Worm (Caenorhabditis elegans) whole organism, L3 larva: ENCODE measurements around the gene marb-1.

ENCODE experiments used
- R02D3.7 ChIP-seq: fragments of 150-350 bp; optimal IDR thresholded peaks from 2 replicates; lab custom pipeline; 2014; ENCODE audit warnings: missing biosample characterization, missing genetic modification characterization
- ZK546.5 ChIP-seq: sonication (generic microtip); optimal IDR thresholded peaks from 2 replicates; lab custom pipeline; 2017; ENCODE audit warnings: missing biosample characterization, missing genetic modification characterization
- aly-2 ChIP-seq: fragments of 150-350 bp; optimal IDR thresholded peaks from 2 replicates; lab custom pipeline; 2014; ENCODE audit warnings: missing biosample characterization, missing genetic modification characterization
- ama-1 ChIP-seq: fragments of 150-350 bp; optimal IDR thresholded peaks from 2 replicates; lab custom pipeline; 2018
- ceh-28 ChIP-seq: fragments of 150-350 bp; optimal IDR thresholded peaks from 2 replicates; lab custom pipeline; 2014; ENCODE audit warnings: missing biosample characterization, missing genetic modification reagents, missing genetic modification characterization
- ceh-82 ChIP-seq: fragments of 150-350 bp; optimal IDR thresholded peaks from 2 replicates; lab custom pipeline; 2014; ENCODE audit warnings: missing biosample characterization, missing genetic modification characterization
- ceh-9 ChIP-seq: sonication (generic microtip); optimal IDR thresholded peaks from 2 replicates; lab custom pipeline; 2018; ENCODE audit warnings: missing biosample characterization, missing genetic modification characterization
- daf-12 ChIP-seq: fragments of 150-350 bp; optimal IDR thresholded peaks from 2 replicates; lab custom pipeline; 2014; ENCODE audit warnings: missing biosample characterization, missing genetic modification reagents, missing genetic modification characterization
- egl-27 ChIP-seq: sonication (generic microtip); optimal IDR thresholded peaks from 4 replicates; lab custom pipeline; 2017; ENCODE audit warnings: missing biosample characterization, missing genetic modification reagents, missing genetic modification characterization
- elt-1 ChIP-seq: fragments of 150-350 bp; optimal IDR thresholded peaks from 2 replicates; lab custom pipeline; 2014; ENCODE audit warnings: missing biosample characterization, missing genetic modification characterization
- elt-2 ChIP-seq: sonication (generic microtip); optimal IDR thresholded peaks from 2 replicates; lab custom pipeline; 2016; ENCODE audit warnings: missing genetic modification reagents, mild to moderate bottlenecking, missing genetic modification characterization, missing compliant biosample characterization
- elt-3 ChIP-seq, 3 experiments: fragments of 150-350 bp in 1 of 3; sonication (generic microtip) in 2 of 3; optimal IDR thresholded peaks; 2 replicates in 2 of 3; 4 replicates in 1 of 3; lab custom pipeline; 2014 to 2017; ENCODE audit warnings: missing biosample characterization in 3 of 3, missing genetic modification characterization in 3 of 3
- eor-1 ChIP-seq, 2 experiments: fragments of 150-350 bp; optimal IDR thresholded peaks; 2 replicates each; lab custom pipeline; 2014 to 2018; ENCODE audit warnings: missing biosample characterization in 2 of 2, missing genetic modification characterization in 2 of 2
- fkh-10 ChIP-seq: sonication (generic microtip); optimal IDR thresholded peaks from 2 replicates; lab custom pipeline; 2017; ENCODE audit warnings: missing biosample characterization, missing genetic modification reagents, missing genetic modification characterization
- fos-1 ChIP-seq: fragments of 150-350 bp; optimal IDR thresholded peaks from 2 replicates; lab custom pipeline; 2014; ENCODE audit warnings: missing biosample characterization, missing genetic modification characterization
- hmg-11 ChIP-seq: sonication (generic microtip); optimal IDR thresholded peaks from 2 replicates; lab custom pipeline; 2016; ENCODE audit warnings: missing genetic modification characterization, missing compliant biosample characterization
- jun-1 ChIP-seq: fragments of 150-350 bp; optimal IDR thresholded peaks from 2 replicates; lab custom pipeline; 2014; ENCODE audit warnings: missing biosample characterization, missing genetic modification reagents, missing genetic modification characterization
- lin-15B ChIP-seq: fragments of 150-350 bp; optimal IDR thresholded peaks from 2 replicates; lab custom pipeline; 2014; ENCODE audit warnings: missing biosample characterization, missing genetic modification characterization
- lin-39 ChIP-seq: fragments of 150-350 bp; optimal IDR thresholded peaks from 2 replicates; lab custom pipeline; 2018; ENCODE audit warnings: missing biosample characterization, missing genetic modification reagents, missing genetic modification characterization
- lsy-12 ChIP-seq: sonication (generic microtip); optimal IDR thresholded peaks from 2 replicates; lab custom pipeline; 2016; ENCODE audit warnings: mild to moderate bottlenecking, missing genetic modification characterization, missing compliant biosample characterization
- mdl-1 ChIP-seq: fragments of 150-350 bp; optimal IDR thresholded peaks from 2 replicates; lab custom pipeline; 2014; ENCODE audit warnings: missing biosample characterization, missing genetic modification characterization
- mml-1 ChIP-seq: fragments of 150-350 bp; sonication (generic microtip); optimal IDR thresholded peaks from 3 replicates; lab custom pipeline; 2014; ENCODE audit warnings: missing biosample characterization, missing genetic modification characterization
- nfya-1 ChIP-seq: sonication (generic microtip); optimal IDR thresholded peaks from 2 replicates; lab custom pipeline; 2017; ENCODE audit warnings: missing genetic modification characterization, mild to moderate bottlenecking, missing compliant biosample characterization, antibody characterized with exemption, moderate library complexity; ENCODE audit not compliant: insufficient read depth
- nhr-12 ChIP-seq: fragments of 150-350 bp; optimal IDR thresholded peaks from 2 replicates; lab custom pipeline; 2014; ENCODE audit warnings: missing biosample characterization, missing genetic modification characterization
- nhr-23 ChIP-seq: fragments of 150-350 bp; optimal IDR thresholded peaks from 2 replicates; lab custom pipeline; 2014; ENCODE audit warnings: missing biosample characterization, missing genetic modification reagents, missing genetic modification characterization
- nhr-25 ChIP-seq: sonication (generic microtip); optimal IDR thresholded peaks from 2 replicates; lab custom pipeline; 2017; ENCODE audit warnings: missing biosample characterization, missing genetic modification characterization
- nhr-28 ChIP-seq: fragments of 150-350 bp; optimal IDR thresholded peaks from 2 replicates; lab custom pipeline; 2014; ENCODE audit warnings: missing biosample characterization, missing genetic modification characterization
- nhr-43 ChIP-seq: sonication (generic microtip); optimal IDR thresholded peaks from 2 replicates; lab custom pipeline; 2016; ENCODE audit warnings: mild to moderate bottlenecking, missing genetic modification characterization, missing compliant biosample characterization; ENCODE audit not compliant: poor library complexity, severe bottlenecking
- nhr-77 ChIP-seq: fragments of 150-350 bp; optimal IDR thresholded peaks from 2 replicates; lab custom pipeline; 2014; ENCODE audit warnings: missing biosample characterization, missing genetic modification characterization
- pha-4 ChIP-seq: fragments of 150-350 bp; optimal IDR thresholded peaks from 2 replicates; lab custom pipeline; 2014; ENCODE audit warnings: missing biosample characterization, missing genetic modification reagents, missing genetic modification characterization
- pqm-1 ChIP-seq: fragments of 150-350 bp; optimal IDR thresholded peaks from 2 replicates; lab custom pipeline; 2017; ENCODE audit warnings: missing biosample characterization, missing genetic modification characterization, inconsistent platforms
- sea-2 ChIP-seq: fragments of 150-350 bp; sonication (generic microtip); optimal IDR thresholded peaks from 4 replicates; lab custom pipeline; 2014; ENCODE audit warnings: missing biosample characterization, missing genetic modification reagents, missing genetic modification characterization
- skn-1 ChIP-seq: fragments of 150-350 bp; optimal IDR thresholded peaks from 2 replicates; lab custom pipeline; 2014; ENCODE audit warnings: missing biosample characterization, missing genetic modification characterization
- snpc-4 ChIP-seq: fragments of 150-350 bp; optimal IDR thresholded peaks from 2 replicates; lab custom pipeline; 2014; ENCODE audit warnings: missing biosample characterization, missing genetic modification characterization
- tbx-2 ChIP-seq: sonication (generic microtip); optimal IDR thresholded peaks from 2 replicates; lab custom pipeline; 2016; ENCODE audit warnings: mild to moderate bottlenecking, missing genetic modification characterization, missing compliant biosample characterization
- unc-39 ChIP-seq: sonication (generic microtip); optimal IDR thresholded peaks from 4 replicates; lab custom pipeline; 2017; ENCODE audit warnings: missing biosample characterization, missing genetic modification characterization
- unc-62 ChIP-seq: fragments of 150-350 bp; sonication (generic microtip); optimal IDR thresholded peaks from 4 replicates; lab custom pipeline; 2014; ENCODE audit warnings: missing biosample characterization, missing genetic modification reagents, missing genetic modification characterization
- zag-1 ChIP-seq: fragments of 150-350 bp; optimal IDR thresholded peaks from 2 replicates; lab custom pipeline; 2014; ENCODE audit warnings: missing biosample characterization, missing genetic modification characterization
- ztf-11 ChIP-seq: fragments of 150-350 bp; optimal IDR thresholded peaks from 2 replicates; lab custom pipeline; 2014; ENCODE audit warnings: missing biosample characterization, missing genetic modification characterization
- ztf-4 ChIP-seq: fragments of 150-350 bp; optimal IDR thresholded peaks from 2 replicates; lab custom pipeline; 2014; ENCODE audit warnings: missing biosample characterization, missing genetic modification characterization

The marb-1 gene

DNA sequence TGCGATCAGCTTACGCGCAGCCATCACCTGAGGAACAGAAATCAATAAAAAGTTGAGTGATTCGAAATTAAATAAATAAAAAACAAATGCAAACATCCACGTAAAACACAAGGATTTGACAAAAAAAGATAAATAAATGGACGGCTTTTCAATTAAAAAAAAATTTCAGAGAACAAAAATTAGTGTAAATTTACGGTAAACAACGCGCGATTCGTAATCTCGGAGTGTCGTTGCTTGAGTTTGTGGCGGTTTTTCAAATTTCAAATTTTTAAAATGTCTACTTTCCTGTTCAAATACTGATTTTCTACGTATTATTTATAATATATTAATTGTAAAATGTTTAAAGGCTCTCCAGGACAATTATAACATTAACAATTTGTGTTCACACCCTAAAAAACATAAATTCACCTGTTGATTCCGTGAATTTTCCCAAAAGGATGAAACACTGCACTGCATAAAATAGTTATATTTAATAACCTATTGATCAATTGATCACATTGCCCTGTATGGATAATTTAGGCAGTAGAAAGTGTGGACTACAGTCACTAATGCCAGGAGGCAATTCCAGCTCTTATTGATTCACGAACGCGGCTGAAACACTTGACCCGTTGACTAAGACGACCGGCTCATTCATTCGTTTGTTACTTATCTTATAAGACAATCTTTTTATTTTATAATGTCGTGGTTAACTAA, at the start of gene marb-1, which contains the start of gene F35G2.3:
Gene marb-1, minus strand, starts transcription at position 27 of the 693 bp plus-strand sequence.
Gene F35G2.3, plus strand, starts transcription at position 643 of the 693 bp plus-strand sequence.
- no peak for TF ChIP-seq nhr-25 (tag; lab: Kevin White, UChicago)
- no peak for TF ChIP-seq egl-27
- peak; percentile 62 for TF ChIP-seq nfya-1 (tag; lab: Kevin White, UChicago)
- TF ChIP-seq fkh-10 (GFP tag; lab: Kevin White, UChicago) = no peak
- no peak for TF ChIP-seq ceh-9 (tag; lab: Kevin White, UChicago)
- TF ChIP-seq nhr-28 = no peak
- TF ChIP-seq pha-4 = peak; percentile 82
- no peak for TF ChIP-seq elt-1
- TF ChIP-seq snpc-4 = peak; percentile 15
- no peak for TF ChIP-seq fos-1
- TF ChIP-seq pqm-1 (tag; lab: Kevin White, UChicago) = peak; percentile 8
- TF ChIP-seq skn-1 (tag; lab: Kevin White, UChicago) = peak; percentile 69
- no peak for TF ChIP-seq mml-1 (tag; lab: Kevin White, UChicago)
- TF ChIP-seq ztf-11 (tag; lab: Kevin White, UChicago) = no peak
- TF ChIP-seq nhr-23 (tag; lab: Kevin White, UChicago) = peak; percentile 68
- peak; percentile 46 for TF ChIP-seq hmg-11 (tag; lab: Kevin White, UChicago)
- no peak for TF ChIP-seq nhr-12 (tag; lab: Kevin White, UChicago)
- no peak for TF ChIP-seq lin-39 (tag; lab: Kevin White, UChicago)
- TF ChIP-seq elt-2 (tag; lab: Kevin White, UChicago) = no peak
- TF ChIP-seq jun-1 (tag; lab: Kevin White, UChicago) = no peak
- no peak for TF ChIP-seq aly-2 (tag; lab: Kevin White, UChicago)
- no peak for TF ChIP-seq ceh-82 (tag; lab: Kevin White, UChicago)
- TF ChIP-seq sea-2 = no peak
- no peak for TF ChIP-seq ceh-28 (tag; lab: Kevin White, UChicago)
- no peak for TF ChIP-seq mdl-1 (tag; lab: Kevin White, UChicago)
- peak; percentile 41 for TF ChIP-seq ama-1 (lab: Kevin White, UChicago)
- no peak for TF ChIP-seq zag-1 (tag; lab: Kevin White, UChicago)
- TF ChIP-seq ztf-4 (tag; lab: Kevin White, UChicago) = no peak
- TF ChIP-seq unc-39 = no peak
- TF ChIP-seq ZK546.5 (tag; lab: Kevin White, UChicago) = no peak
- no peak for TF ChIP-seq lsy-12 (tag; lab: Kevin White, UChicago)
- no peak for TF ChIP-seq nhr-77 (tag; lab: Kevin White, UChicago)
- peak; percentile 95 for TF ChIP-seq R02D3.7 (tag; lab: Kevin White, UChicago)
- TF ChIP-seq elt-3 (tag; optimal IDR thresholded peaks at IDR 0.05; lab: Kevin White, UChicago) = no peak
- no peak for TF ChIP-seq daf-12
- TF ChIP-seq lin-15B (tag; lab: Kevin White, UChicago) = peak; percentile 80
- peak; percentile 1 for TF ChIP-seq nhr-43 (tag; lab: Kevin White, UChicago)
- TF ChIP-seq tbx-2 (tag; lab: Kevin White, UChicago) = peak; percentile 7

DNA sequence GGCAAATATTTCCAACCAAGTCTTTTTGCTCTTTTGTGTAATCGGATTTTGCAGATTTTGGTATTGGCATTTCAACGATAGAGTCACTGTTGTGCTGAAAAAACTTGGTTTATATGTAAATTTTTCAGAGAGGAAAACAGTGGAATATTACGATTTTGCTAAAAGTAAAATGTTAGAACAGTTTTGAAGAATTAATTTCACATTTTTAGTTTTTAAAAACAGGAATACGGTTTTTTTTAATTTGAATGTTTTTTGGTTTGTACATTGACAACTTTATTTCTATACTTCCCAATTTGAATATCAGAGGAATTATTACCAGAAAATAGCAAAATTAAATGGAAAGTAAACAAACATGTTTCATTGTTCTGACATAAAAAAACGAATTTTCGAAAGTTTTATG, 43.8 kb upstream of the marb-1 start, which contains the start of gene dnj-26:
Gene dnj-26, minus strand, starts transcription at position 101 of the 400 bp plus-strand sequence.
- TF ChIP-seq lin-39 (tag; lab: Kevin White, UChicago) (no peak), nhr-23 (tag; lab: Kevin White, UChicago) (no peak), nhr-25 (tag; lab: Kevin White, UChicago) (no peak)
- TF ChIP-seq, all 47 proteins: peak for 0

DNA sequence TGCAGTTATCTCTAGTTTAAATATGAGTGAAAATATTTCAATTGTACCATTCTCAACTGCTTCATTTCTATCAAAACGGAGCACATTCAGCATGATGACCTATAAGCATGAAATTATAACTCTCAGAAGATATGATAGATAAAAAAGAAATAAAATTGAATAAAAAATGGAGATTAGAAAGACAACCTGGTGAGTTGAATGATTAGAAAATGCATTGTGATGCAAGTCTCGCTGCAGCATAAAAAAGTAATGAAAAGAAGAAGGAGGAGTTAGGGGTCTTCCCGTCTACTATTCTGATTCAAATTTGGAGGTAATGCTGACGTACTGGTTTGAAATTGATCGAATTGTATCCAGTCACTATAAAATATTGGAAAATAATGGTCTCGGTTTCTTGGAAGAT, 35.9 kb upstream of the marb-1 start, which contains the start of gene sre-15:
Gene sre-15, minus strand, starts transcription at position 101 of the 400 bp plus-strand sequence.
- TF ChIP-seq jun-1 (tag; lab: Kevin White, UChicago) (no peak), eor-1 (tag; optimal IDR thresholded peaks at IDR 0.05; lab: Kevin White, UChicago) (no peak), unc-39 (no peak), unc-62 (GFP tag; lab: Kevin White, UChicago) (no peak), zag-1 (tag; lab: Kevin White, UChicago) (no peak), R02D3.7 (tag; lab: Kevin White, UChicago) (no peak), pha-4 (no peak), ztf-11 (tag; lab: Kevin White, UChicago) (no peak), lin-15B (tag; lab: Kevin White, UChicago) (no peak), mml-1 (tag; lab: Kevin White, UChicago) (no peak), lsy-12 (tag; lab: Kevin White, UChicago) (no peak), mdl-1 (tag; lab: Kevin White, UChicago) (no peak), pqm-1 (tag; lab: Kevin White, UChicago) (no peak), egl-27 (no peak), snpc-4 (no peak), ztf-4 (tag; lab: Kevin White, UChicago) (no peak), tbx-2 (tag; lab: Kevin White, UChicago) (no peak), nhr-28 (no peak), nhr-43 (tag; lab: Kevin White, UChicago) (no peak)
- TF ChIP-seq, all 47 proteins: peak for 0
